Fruit fly (Drosophila melanogaster) whole organism, prepupa: ENCODE results near the gene CG7110.

Experiments used
- Blimp-1 ChIP-seq: fragments of 200-800 bp; sonication (Bioruptor generic); optimal IDR thresholded peaks from 3 replicates; lab custom pipeline; 2017; ENCODE audit warnings: missing biosample characterization, missing genetic modification characterization, mild to moderate bottlenecking, moderate library complexity, missing genetic modification reagents
- pdm3 ChIP-seq: fragments of 200-800 bp; sonication (Bioruptor generic); optimal IDR thresholded peaks from 3 replicates; lab custom pipeline; 2016; ENCODE audit warnings: missing biosample characterization, missing genetic modification characterization

- TF ChIP-seq pdm3 (GFP tag; lab: Kevin White, UChicago) (no peak), Blimp-1 (GFP tag; lab: Kevin White, UChicago) (no peak)
Measured at dm6 chr2L:13366109-13366747, 32.6 kb upstream of the CG7110 start, which contains the start of the genes Nnp-1 and Grx3.
